Fruit fly (Drosophila melanogaster): ENCODE measurements around the gene SP1029.
A peak's percentile ranks its signal among the peaks of the same experiment; 100 is the strongest.

Gene SP1029

dm6 chr3R:29255963-29256527, 5.8 kb upstream of the SP1029 start, which contains the start of gene CG45544:
Gene CG45544 (plus strand): TSS chr3R:29256485.
- TF ChIP-seq Pif1B (GFP tag; optimal IDR thresholded peaks at IDR 0.05) = peak; percentile 95
- 0 out of 2 replicates have a peak, but pooled peaks have one; percentile 5 for TF ChIP-seq CG32121 (GFP tag; IDR thresholded peaks at IDR 0.05)
- TF ChIP-seq CG15710 (tag; optimal IDR thresholded peaks at IDR 0.05) = peak; percentile 97
- peak; percentile 68 for TF ChIP-seq Ets98B (GFP tag; IDR thresholded peaks at IDR 0.05)
- TF ChIP-seq gl (tag; optimal IDR thresholded peaks at IDR 0.05) = peak; percentile 94
- TF ChIP-seq CG4496 (GFP tag; IDR thresholded peaks at IDR 0.05) = peak; percentile 89
- TF ChIP-seq CG17806 (tag; optimal IDR thresholded peaks at IDR 0.05) = peak; percentile 96
- peak; percentile 85 for TF ChIP-seq CG8301 (tag; optimal IDR thresholded peaks at IDR 0.05)
- peak; percentile 91 for TF ChIP-seq Pif1A (GFP tag; optimal IDR thresholded peaks at IDR 0.05)
- peak; percentile 95 for TF ChIP-seq fd96Ca (GFP tag; IDR thresholded peaks at IDR 0.05)
- TF ChIP-seq CG12605 (GFP tag; IDR thresholded peaks at IDR 0.05) = peak; percentile 73
- peak; percentile 76 for TF ChIP-seq rn (GFP tag; IDR thresholded peaks at IDR 0.05)
- no peak for TF ChIP-seq CG10348 (GFP tag; IDR thresholded peaks at IDR 0.05)
- TF ChIP-seq CG14655 (GFP tag; optimal IDR thresholded peaks at IDR 0.05) = peak; percentile 88
- peak; percentile 87 for TF ChIP-seq Snoo (tag; optimal IDR thresholded peaks at IDR 0.05)
- peak; percentile 96 for TF ChIP-seq CG8159 (tag; optimal IDR thresholded peaks at IDR 0.05)
- peak; percentile 95 for TF ChIP-seq CG9948 (tag; optimal IDR thresholded peaks at IDR 0.05)
- peak; percentile 94 for TF ChIP-seq CG34367 (tag; optimal IDR thresholded peaks at IDR 0.05)
- peak; percentile 64 for TF ChIP-seq EcR (GFP tag; optimal IDR thresholded peaks at IDR 0.05)
- TF ChIP-seq CG13204 (GFP tag; optimal IDR thresholded peaks at IDR 0.05) = peak; percentile 88
- peak; percentile 57 for TF ChIP-seq D1 (tag; optimal IDR thresholded peaks at IDR 0.05)

- no peak for TF ChIP-seq Ets98B (GFP tag; IDR thresholded peaks at IDR 0.05)
- no peak for TF ChIP-seq CG34367 (tag; optimal IDR thresholded peaks at IDR 0.05)
- TF ChIP-seq fd96Ca (GFP tag; IDR thresholded peaks at IDR 0.05) = no peak
- TF ChIP-seq CG10348 (GFP tag; IDR thresholded peaks at IDR 0.05) = no peak
- no peak for TF ChIP-seq Snoo (tag; optimal IDR thresholded peaks at IDR 0.05)
- TF ChIP-seq EcR (GFP tag; optimal IDR thresholded peaks at IDR 0.05) = no peak
- TF ChIP-seq CG12605 (GFP tag; IDR thresholded peaks at IDR 0.05) = 0 out of 2 replicates have a peak, but pooled peaks have one; percentile 7
- peak; percentile 35; the same call in 2 of the 3 replicates for TF ChIP-seq CG4496 (GFP tag; IDR thresholded peaks at IDR 0.05)
- TF ChIP-seq CG9948 (tag; optimal IDR thresholded peaks at IDR 0.05) = no peak
- TF ChIP-seq CG15710 (tag; optimal IDR thresholded peaks at IDR 0.05) = no peak
- no peak for TF ChIP-seq Pif1B (GFP tag; optimal IDR thresholded peaks at IDR 0.05)
- TF ChIP-seq rn (GFP tag; IDR thresholded peaks at IDR 0.05) = no peak
- peak; percentile 8; the same call in 1 of the 2 replicates for TF ChIP-seq CG32121 (GFP tag; IDR thresholded peaks at IDR 0.05)
- no peak for TF ChIP-seq CG14655 (GFP tag; optimal IDR thresholded peaks at IDR 0.05)
- TF ChIP-seq CG8301 (tag; optimal IDR thresholded peaks at IDR 0.05) = no peak
- TF ChIP-seq CG8159 (tag; optimal IDR thresholded peaks at IDR 0.05) = no peak
Observed at dm6 chr3R:29255166-29255962, 5.1 kb upstream of the SP1029 start, which contains the start of gene stg. Gene stg (minus strand): TSS chr3R:29255800.

- peak; percentile 81 for TF ChIP-seq CG17806 (tag; optimal IDR thresholded peaks at IDR 0.05)
- TF ChIP-seq fd96Ca (GFP tag; IDR thresholded peaks at IDR 0.05) = peak; percentile 49; the same call in 1 of the 3 replicates
- peak; percentile 72 for TF ChIP-seq Pif1B (GFP tag; optimal IDR thresholded peaks at IDR 0.05)
- TF ChIP-seq Pif1A (GFP tag; optimal IDR thresholded peaks at IDR 0.05) = peak; percentile 76
- TF ChIP-seq Ets98B (GFP tag; IDR thresholded peaks at IDR 0.05) = no peak
- peak; percentile 85 for TF ChIP-seq CG34367 (tag; optimal IDR thresholded peaks at IDR 0.05)
- peak; percentile 85 for TF ChIP-seq Snoo (tag; optimal IDR thresholded peaks at IDR 0.05)
- peak; percentile 58 for TF ChIP-seq EcR (GFP tag; optimal IDR thresholded peaks at IDR 0.05)
- peak; percentile 66 for TF ChIP-seq D1 (tag; optimal IDR thresholded peaks at IDR 0.05)
- TF ChIP-seq CG8301 (tag; optimal IDR thresholded peaks at IDR 0.05) = peak; percentile 19
- TF ChIP-seq CG15710 (tag; optimal IDR thresholded peaks at IDR 0.05) = peak; percentile 91
- TF ChIP-seq CG9948 (tag; optimal IDR thresholded peaks at IDR 0.05) = peak; percentile 73
- TF ChIP-seq CG10348 (GFP tag; IDR thresholded peaks at IDR 0.05) = no peak
- peak; percentile 98 for TF ChIP-seq gl (tag; optimal IDR thresholded peaks at IDR 0.05)
- peak; percentile 61 for TF ChIP-seq CG12605 (GFP tag; IDR thresholded peaks at IDR 0.05)
- TF ChIP-seq rn (GFP tag; IDR thresholded peaks at IDR 0.05) = 0 out of 2 replicates have a peak, but pooled peaks have one; percentile 16
- TF ChIP-seq CG4496 (GFP tag; IDR thresholded peaks at IDR 0.05) = peak; percentile 73
- TF ChIP-seq CG13204 (GFP tag; optimal IDR thresholded peaks at IDR 0.05) = peak; percentile 93
- no peak for TF ChIP-seq CG32121 (GFP tag; IDR thresholded peaks at IDR 0.05)
- peak; percentile 90 for TF ChIP-seq CG8159 (tag; optimal IDR thresholded peaks at IDR 0.05)
- peak; percentile 7 for TF ChIP-seq CG14655 (GFP tag; optimal IDR thresholded peaks at IDR 0.05)
Observed at dm6 chr3R:29254383-29254782, 4.1 kb upstream of the SP1029 start.

- no peak for TF ChIP-seq CG17806 (tag; optimal IDR thresholded peaks at IDR 0.05)
- no peak for TF ChIP-seq Ets98B (GFP tag; IDR thresholded peaks at IDR 0.05)
- TF ChIP-seq EcR (GFP tag; optimal IDR thresholded peaks at IDR 0.05) = peak; percentile 47
Observed at dm6 chr3R:29253874-29254273, 3.6 kb upstream of the SP1029 start.

dm6 chr3R:29251418-29251817, 1.2 kb upstream of the SP1029 start:
- no peak for TF ChIP-seq CG9948 (tag; optimal IDR thresholded peaks at IDR 0.05)
- TF ChIP-seq CG17806 (tag; optimal IDR thresholded peaks at IDR 0.05) = no peak
- TF ChIP-seq D1 (tag; optimal IDR thresholded peaks at IDR 0.05) = no peak
- no peak; the same call in 1 of the 2 replicates for TF ChIP-seq Ets98B (GFP tag; IDR thresholded peaks at IDR 0.05)
- TF ChIP-seq CG34367 (tag; optimal IDR thresholded peaks at IDR 0.05) = no peak
- peak; percentile 7 for TF ChIP-seq CG14655 (GFP tag; optimal IDR thresholded peaks at IDR 0.05)
- TF ChIP-seq CG13204 (GFP tag; optimal IDR thresholded peaks at IDR 0.05) = no peak
- TF ChIP-seq Pif1B (GFP tag; optimal IDR thresholded peaks at IDR 0.05) = no peak
- no peak for TF ChIP-seq Pif1A (GFP tag; optimal IDR thresholded peaks at IDR 0.05)
- peak; percentile 4 for TF ChIP-seq CG8159 (tag; optimal IDR thresholded peaks at IDR 0.05)
